Worm (Caenorhabditis elegans) whole organism, L3 larva: ENCODE data around the gene zipt-17.

Experiments
- ZK546.5 ChIP-seq: sonication (generic microtip); optimal IDR thresholded peaks from 2 replicates; lab custom pipeline; 2017; ENCODE audit warnings: missing biosample characterization, missing genetic modification characterization
- aly-2 ChIP-seq: fragments of 150-350 bp; optimal IDR thresholded peaks from 2 replicates; lab custom pipeline; 2014; ENCODE audit warnings: missing biosample characterization, missing genetic modification characterization
- ama-1 ChIP-seq: fragments of 150-350 bp; optimal IDR thresholded peaks from 2 replicates; lab custom pipeline; 2018
- ceh-16 ChIP-seq: sonication (generic microtip); optimal IDR thresholded peaks from 2 replicates; lab custom pipeline; 2017; ENCODE audit warnings: missing biosample characterization, missing genetic modification characterization
- ceh-28 ChIP-seq: fragments of 150-350 bp; optimal IDR thresholded peaks from 2 replicates; lab custom pipeline; 2014; ENCODE audit warnings: missing biosample characterization, missing genetic modification reagents, missing genetic modification characterization
- ceh-82 ChIP-seq: fragments of 150-350 bp; optimal IDR thresholded peaks from 2 replicates; lab custom pipeline; 2014; ENCODE audit warnings: missing biosample characterization, missing genetic modification characterization
- ceh-9 ChIP-seq: sonication (generic microtip); optimal IDR thresholded peaks from 2 replicates; lab custom pipeline; 2018; ENCODE audit warnings: missing biosample characterization, missing genetic modification characterization
- daf-12 ChIP-seq: fragments of 150-350 bp; optimal IDR thresholded peaks from 2 replicates; lab custom pipeline; 2014; ENCODE audit warnings: missing biosample characterization, missing genetic modification reagents, missing genetic modification characterization
- egl-27 ChIP-seq: sonication (generic microtip); optimal IDR thresholded peaks from 4 replicates; lab custom pipeline; 2017; ENCODE audit warnings: missing biosample characterization, missing genetic modification reagents, missing genetic modification characterization
- elt-1 ChIP-seq: fragments of 150-350 bp; optimal IDR thresholded peaks from 2 replicates; lab custom pipeline; 2014; ENCODE audit warnings: missing biosample characterization, missing genetic modification characterization
- elt-2 ChIP-seq: sonication (generic microtip); optimal IDR thresholded peaks from 2 replicates; lab custom pipeline; 2016; ENCODE audit warnings: missing genetic modification reagents, mild to moderate bottlenecking, missing genetic modification characterization, missing compliant biosample characterization
- eor-1 ChIP-seq, 2 experiments: fragments of 150-350 bp; optimal IDR thresholded peaks; 2 replicates each; lab custom pipeline; 2014 to 2018; ENCODE audit warnings: missing biosample characterization in 2 of 2, missing genetic modification characterization in 2 of 2
- fkh-10 ChIP-seq: sonication (generic microtip); optimal IDR thresholded peaks from 2 replicates; lab custom pipeline; 2017; ENCODE audit warnings: missing biosample characterization, missing genetic modification reagents, missing genetic modification characterization
- fkh-2 ChIP-seq: fragments of 150-350 bp; optimal IDR thresholded peaks from 2 replicates; lab custom pipeline; 2014; ENCODE audit warnings: missing biosample characterization, missing genetic modification reagents, missing genetic modification characterization
- fos-1 ChIP-seq: fragments of 150-350 bp; optimal IDR thresholded peaks from 2 replicates; lab custom pipeline; 2014; ENCODE audit warnings: missing biosample characterization, missing genetic modification characterization
- hmg-11 ChIP-seq: sonication (generic microtip); optimal IDR thresholded peaks from 2 replicates; lab custom pipeline; 2016; ENCODE audit warnings: missing genetic modification characterization, missing compliant biosample characterization
- jun-1 ChIP-seq: fragments of 150-350 bp; optimal IDR thresholded peaks from 2 replicates; lab custom pipeline; 2014; ENCODE audit warnings: missing biosample characterization, missing genetic modification reagents, missing genetic modification characterization
- lin-15B ChIP-seq: fragments of 150-350 bp; optimal IDR thresholded peaks from 2 replicates; lab custom pipeline; 2014; ENCODE audit warnings: missing biosample characterization, missing genetic modification characterization
- lin-39 ChIP-seq: fragments of 150-350 bp; optimal IDR thresholded peaks from 2 replicates; lab custom pipeline; 2018; ENCODE audit warnings: missing biosample characterization, missing genetic modification reagents, missing genetic modification characterization
- lsy-12 ChIP-seq: sonication (generic microtip); optimal IDR thresholded peaks from 2 replicates; lab custom pipeline; 2016; ENCODE audit warnings: mild to moderate bottlenecking, missing genetic modification characterization, missing compliant biosample characterization
- mml-1 ChIP-seq: fragments of 150-350 bp; sonication (generic microtip); optimal IDR thresholded peaks from 3 replicates; lab custom pipeline; 2014; ENCODE audit warnings: missing biosample characterization, missing genetic modification characterization
- nfya-1 ChIP-seq: sonication (generic microtip); optimal IDR thresholded peaks from 2 replicates; lab custom pipeline; 2017; ENCODE audit warnings: missing genetic modification characterization, mild to moderate bottlenecking, missing compliant biosample characterization, antibody characterized with exemption, moderate library complexity; ENCODE audit not compliant: insufficient read depth
- nhr-11 ChIP-seq: fragments of 150-350 bp; optimal IDR thresholded peaks from 2 replicates; lab custom pipeline; 2014; ENCODE audit warnings: missing biosample characterization, missing genetic modification characterization
- nhr-12 ChIP-seq: fragments of 150-350 bp; optimal IDR thresholded peaks from 2 replicates; lab custom pipeline; 2014; ENCODE audit warnings: missing biosample characterization, missing genetic modification characterization
- nhr-23 ChIP-seq: fragments of 150-350 bp; optimal IDR thresholded peaks from 2 replicates; lab custom pipeline; 2014; ENCODE audit warnings: missing biosample characterization, missing genetic modification reagents, missing genetic modification characterization
- nhr-237 ChIP-seq: fragments of 150-350 bp; optimal IDR thresholded peaks from 2 replicates; lab custom pipeline; 2014; ENCODE audit warnings: missing biosample characterization, missing genetic modification characterization
- nhr-25 ChIP-seq: sonication (generic microtip); optimal IDR thresholded peaks from 2 replicates; lab custom pipeline; 2017; ENCODE audit warnings: missing biosample characterization, missing genetic modification characterization
- nhr-28 ChIP-seq: fragments of 150-350 bp; optimal IDR thresholded peaks from 2 replicates; lab custom pipeline; 2014; ENCODE audit warnings: missing biosample characterization, missing genetic modification characterization
- nhr-67 ChIP-seq: fragments of 150-350 bp; optimal IDR thresholded peaks from 2 replicates; lab custom pipeline; 2014; ENCODE audit warnings: missing biosample characterization, missing genetic modification characterization
- nhr-76 ChIP-seq: fragments of 150-350 bp; sonication (generic microtip); optimal IDR thresholded peaks from 5 replicates; lab custom pipeline; 2014; ENCODE audit warnings: missing biosample characterization, missing genetic modification characterization
- nhr-77 ChIP-seq: fragments of 150-350 bp; optimal IDR thresholded peaks from 2 replicates; lab custom pipeline; 2014; ENCODE audit warnings: missing biosample characterization, missing genetic modification characterization
- pha-4 ChIP-seq: fragments of 150-350 bp; optimal IDR thresholded peaks from 2 replicates; lab custom pipeline; 2014; ENCODE audit warnings: missing biosample characterization, missing genetic modification reagents, missing genetic modification characterization
- pqm-1 ChIP-seq: fragments of 150-350 bp; optimal IDR thresholded peaks from 2 replicates; lab custom pipeline; 2017; ENCODE audit warnings: missing biosample characterization, missing genetic modification characterization, inconsistent platforms
- sea-2 ChIP-seq: fragments of 150-350 bp; sonication (generic microtip); optimal IDR thresholded peaks from 4 replicates; lab custom pipeline; 2014; ENCODE audit warnings: missing biosample characterization, missing genetic modification reagents, missing genetic modification characterization
- tbx-2 ChIP-seq: sonication (generic microtip); optimal IDR thresholded peaks from 2 replicates; lab custom pipeline; 2016; ENCODE audit warnings: mild to moderate bottlenecking, missing genetic modification characterization, missing compliant biosample characterization
- unc-39 ChIP-seq: sonication (generic microtip); optimal IDR thresholded peaks from 4 replicates; lab custom pipeline; 2017; ENCODE audit warnings: missing biosample characterization, missing genetic modification characterization
- unc-62 ChIP-seq: fragments of 150-350 bp; sonication (generic microtip); optimal IDR thresholded peaks from 4 replicates; lab custom pipeline; 2014; ENCODE audit warnings: missing biosample characterization, missing genetic modification reagents, missing genetic modification characterization
- zag-1 ChIP-seq: fragments of 150-350 bp; optimal IDR thresholded peaks from 2 replicates; lab custom pipeline; 2014; ENCODE audit warnings: missing biosample characterization, missing genetic modification characterization
- ztf-4 ChIP-seq: fragments of 150-350 bp; optimal IDR thresholded peaks from 2 replicates; lab custom pipeline; 2014; ENCODE audit warnings: missing biosample characterization, missing genetic modification characterization

zipt-17 gene

ce11 chrIV:17399455-17399854 lies 32.3 kb upstream of the zipt-17 start, which contains the start of gene T02D1.4:
T02D1.4 (plus strand) TSS chrIV:17399755.
- no peak for TF ChIP-seq pqm-1
- no peak for TF ChIP-seq ceh-28 (tag; lab: Kevin White, UChicago)
- no peak for TF ChIP-seq aly-2
- no peak for TF ChIP-seq lin-39 (tag; lab: Kevin White, UChicago)
- TF ChIP-seq nhr-76, result no peak
- TF ChIP-seq egl-27 (tag; lab: Kevin White, UChicago), result no peak
- no peak for TF ChIP-seq nhr-237 (tag; lab: Kevin White, UChicago)
- no peak for TF ChIP-seq elt-1 (tag; lab: Kevin White, UChicago)

- TF ChIP-seq lin-15B (tag; lab: Kevin White, UChicago), result no peak
- TF ChIP-seq ama-1, result no peak
- TF ChIP-seq fkh-2 (tag; lab: Kevin White, UChicago), result no peak
- no peak for TF ChIP-seq ceh-9 (tag; lab: Kevin White, UChicago)
- no peak for TF ChIP-seq lsy-12
- no peak for TF ChIP-seq mml-1 (tag; lab: Kevin White, UChicago)
- no peak for TF ChIP-seq unc-39
- no peak for TF ChIP-seq ceh-16 (tag; lab: Kevin White, UChicago)
- no peak for TF ChIP-seq pha-4
Measured at ce11 chrIV:17395910-17396309, 28.7 kb upstream of the zipt-17 start, which contains the start of gene sru-15. sru-15 (plus strand) TSS chrIV:17396210.

- TF ChIP-seq elt-2 (tag; lab: Kevin White, UChicago) (peak; percentile 67), daf-12 (tag; lab: Kevin White, UChicago) (no peak), unc-62 (GFP tag; lab: Kevin White, UChicago) (no peak), elt-1 (tag; lab: Kevin White, UChicago) (no peak)
Measured at ce11 chrIV:17387442-17387967, 20.3 kb upstream of the zipt-17 start, which contains the start of gene T02D1.8. T02D1.8 (minus strand) TSS chrIV:17387492.

ce11 chrIV:17383046-17383445 lies 15.9 kb upstream of the zipt-17 start, which contains the start of gene C30H6.12:
C30H6.12 (plus strand) TSS chrIV:17383346.
- TF ChIP-seq nfya-1 (no peak), nhr-28 (tag; lab: Kevin White, UChicago) (no peak), nhr-67 (tag; lab: Kevin White, UChicago) (no peak), nhr-237 (tag; lab: Kevin White, UChicago) (no peak), ZK546.5 (tag; lab: Kevin White, UChicago) (no peak), lsy-12 (no peak), hmg-11 (tag; lab: Kevin White, UChicago) (no peak), ztf-4 (no peak), zag-1 (no peak), lin-39 (tag; lab: Kevin White, UChicago) (no peak), nhr-77 (tag; lab: Kevin White, UChicago) (no peak), nhr-12 (no peak), ama-1 (no peak), nhr-23 (tag; lab: Kevin White, UChicago) (no peak), ceh-82 (no peak), fos-1 (tag; lab: Kevin White, UChicago) (no peak), elt-1 (tag; lab: Kevin White, UChicago) (no peak)

- no peak for TF ChIP-seq daf-12 (tag; lab: Kevin White, UChicago)
Measured at ce11 chrIV:17382029-17382428, 14.8 kb upstream of the zipt-17 start, which contains the start of gene C30H6.8. C30H6.8 (plus strand) TSS chrIV:17382329.

ce11 chrIV:17380061-17380680 lies 13.0 kb upstream of the zipt-17 start, which contains the start of the genes C30H6.9 and dlat-2:
C30H6.9 (minus strand) TSS chrIV:17380170.
dlat-2 (plus strand) TSS chrIV:17380626.
- TF ChIP-seq aly-2 (no peak), nhr-25 (tag; lab: Kevin White, UChicago) (no peak), lin-39 (tag; lab: Kevin White, UChicago) (no peak), nhr-28 (tag; lab: Kevin White, UChicago) (no peak), ztf-4 (no peak), nhr-23 (tag; lab: Kevin White, UChicago) (no peak), ceh-82 (no peak), hmg-11 (tag; lab: Kevin White, UChicago) (peak; percentile 24), fkh-10 (GFP tag; lab: Kevin White, UChicago) (no peak), ZK546.5 (tag; lab: Kevin White, UChicago) (no peak), sea-2 (no peak), ceh-28 (tag; lab: Kevin White, UChicago) (no peak), nhr-12 (no peak), unc-39 (no peak), lin-15B (tag; lab: Kevin White, UChicago) (peak; percentile 71), nhr-237 (tag; lab: Kevin White, UChicago) (no peak), elt-2 (tag; lab: Kevin White, UChicago) (peak; percentile 8), jun-1 (tag; lab: Kevin White, UChicago) (no peak), nfya-1 (peak; percentile 24), pha-4 (peak; percentile 94), ceh-9 (tag; lab: Kevin White, UChicago) (no peak), eor-1 (tag; optimal IDR thresholded peaks at IDR 0.05; lab: Kevin White, UChicago) (no peak), tbx-2 (tag; lab: Kevin White, UChicago) (no peak), lsy-12 (no peak), nhr-11 (tag; lab: Kevin White, UChicago) (no peak), ceh-16 (tag; lab: Kevin White, UChicago) (no peak)
